Fruit fly (Drosophila melanogaster): ENCODE data around the gene Hsp67Bc.
A peak's percentile ranks its signal among the peaks of the same experiment; 100 is the strongest.

Gene Hsp67Bc

DNA sequence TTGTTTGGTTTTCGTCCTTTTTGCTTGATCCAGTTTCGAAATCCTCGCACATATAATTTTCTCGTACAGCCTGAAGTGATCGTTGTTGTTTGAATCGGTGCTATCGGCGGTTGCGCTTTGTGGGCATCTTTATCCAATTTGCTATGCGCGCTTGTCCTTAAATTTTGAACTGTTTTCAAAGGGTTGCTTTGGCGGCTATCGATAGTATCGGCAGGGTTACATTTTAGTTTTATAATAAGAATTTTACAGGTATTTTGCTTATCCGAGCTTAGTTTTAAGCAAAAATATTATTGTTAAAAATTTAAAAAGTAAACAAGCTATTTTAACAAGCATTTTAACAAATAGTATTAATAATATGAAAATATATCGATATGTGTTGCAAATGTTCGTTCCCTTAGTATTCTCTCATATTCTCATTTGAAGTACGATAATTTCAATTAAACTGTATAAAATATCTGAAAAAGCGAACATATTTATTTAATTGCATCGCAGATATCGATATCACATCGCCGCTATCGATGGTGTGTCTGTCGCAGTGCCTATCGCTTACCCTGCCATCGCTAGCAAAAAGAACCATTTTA, 5.4 kb downstream of the Hsp67Bc start, which contains the start of the genes Klp67A and CG4452 (continued):
- TF ChIP-seq Opbp (GFP tag; IDR thresholded peaks at IDR 0.05; ENCODE audit: partially characterized antibody), result peak; percentile 85
- no peak for TF ChIP-seq Aef1 (GFP tag; IDR thresholded peaks at IDR 0.05)
- peak; percentile 47 for TF ChIP-seq PHDP (tag; optimal IDR thresholded peaks at IDR 0.05)
- no peak for TF ChIP-seq pnt (GFP tag; optimal IDR thresholded peaks at IDR 0.05)
- no peak for TF ChIP-seq NK7.1 (GFP tag; optimal IDR thresholded peaks at IDR 0.05)
- peak; percentile 55 for TF ChIP-seq CG33557 (GFP tag; optimal IDR thresholded peaks at IDR 0.05)
- peak; percentile 5 for TF ChIP-seq CG34376 (GFP tag; optimal IDR thresholded peaks at IDR 0.05)
- TF ChIP-seq Mrtf (GFP tag; IDR thresholded peaks at IDR 0.05), result no peak
- peak; percentile 99 for TF ChIP-seq psq (GFP tag; optimal IDR thresholded peaks at IDR 0.05)
- TF ChIP-seq Eip74EF (GFP tag; optimal IDR thresholded peaks at IDR 0.05), result no peak
- peak; percentile 48 for TF ChIP-seq Hsf (GFP tag; optimal IDR thresholded peaks at IDR 0.05)
- no peak for TF ChIP-seq ase (GFP tag; IDR thresholded peaks at IDR 0.05)
- no peak for TF ChIP-seq CG9876 (GFP tag; optimal IDR thresholded peaks at IDR 0.05)
- peak; percentile 96 for TF ChIP-seq Dll (GFP tag; IDR thresholded peaks at IDR 0.05; ENCODE audit: partially characterized antibody)
- no peak for TF ChIP-seq Nf-YA (GFP tag; IDR thresholded peaks at IDR 0.05)
- peak; percentile 56 for TF ChIP-seq CG42726 (GFP tag; IDR thresholded peaks at IDR 0.05; ENCODE audit: partially characterized antibody)
- peak; percentile 72 for TF ChIP-seq Dp (GFP tag; optimal IDR thresholded peaks at IDR 0.05)

- TF ChIP-seq Sin3A (optimal IDR thresholded peaks at IDR 0.05) (no peak), CG2129 (GFP tag; IDR thresholded peaks at IDR 0.05; ENCODE audit: partially characterized antibody) (no peak), HLH4C (GFP tag; IDR thresholded peaks at IDR 0.05; ENCODE audit: partially characterized antibody) (no peak), knrl (GFP tag; IDR thresholded peaks at IDR 0.05; ENCODE audit: partially characterized antibody) (no peak), MBD-R2 (GFP tag; IDR thresholded peaks at IDR 0.05) (peak; percentile 41; the same call in 1 of the 2 replicates), Hmx (GFP tag; optimal IDR thresholded peaks at IDR 0.05) (no peak), CG9437 (GFP tag; optimal IDR thresholded peaks at IDR 0.05) (peak; percentile 99), CG2889 (GFP tag; IDR thresholded peaks at IDR 0.05) (no peak), CG4424 (GFP tag; optimal IDR thresholded peaks at IDR 0.05) (no peak), tup (GFP tag; optimal IDR thresholded peaks at IDR 0.05) (no peak), CG12744 (GFP tag; optimal IDR thresholded peaks at IDR 0.05) (no peak), CG9932 (GFP tag; IDR thresholded peaks at IDR 0.05) (no peak), Ets97D (GFP tag; optimal IDR thresholded peaks at IDR 0.05) (no peak), CG3838 (GFP tag; optimal IDR thresholded peaks at IDR 0.05) (no peak), Pdp1 (GFP tag; optimal IDR thresholded peaks at IDR 0.05) (peak in 1 of 2 experiments; percentile 66), CG2120 (GFP tag; optimal IDR thresholded peaks at IDR 0.05) (no peak), Rfx (GFP tag; IDR thresholded peaks at IDR 0.05) (no peak), abd-A (tag; optimal IDR thresholded peaks at IDR 0.05) (no peak), tap (tag; optimal IDR thresholded peaks at IDR 0.05) (no peak), Dfd (GFP tag; optimal IDR thresholded peaks at IDR 0.05) (no peak), Neu2 (GFP tag; optimal IDR thresholded peaks at IDR 0.05; ENCODE audit: borderline replicate concordance) (no peak), Sox100B (GFP tag; optimal IDR thresholded peaks at IDR 0.05) (no peak), chinmo (GFP tag; IDR thresholded peaks at IDR 0.05; ENCODE audit: partially characterized antibody) (no peak), CG2678 (tag; optimal IDR thresholded peaks at IDR 0.05) (no peak), CHES-1-like (GFP tag; optimal IDR thresholded peaks at IDR 0.05) (no peak), D19A (tag; optimal IDR thresholded peaks at IDR 0.05) (no peak), CG12104 (GFP tag; optimal IDR thresholded peaks at IDR 0.05) (no peak), CG33557 (GFP tag; optimal IDR thresholded peaks at IDR 0.05) (no peak), grn (GFP tag; optimal IDR thresholded peaks at IDR 0.05) (no peak), HLH54F (GFP tag; optimal IDR thresholded peaks at IDR 0.05) (no peak), CG13287 (GFP tag; IDR thresholded peaks at IDR 0.05; ENCODE audit: partially characterized antibody) (peak; percentile 36; the same call in 1 of the 2 replicates), Nf-YC (tag; optimal IDR thresholded peaks at IDR 0.05) (no peak), dati (GFP tag; IDR thresholded peaks at IDR 0.05) (no peak), hb (GFP tag; IDR thresholded peaks at IDR 0.05; ENCODE audit: partially characterized antibody) (no peak)
Measured at dm6 chr3L:9364131-9364530, 8.2 kb downstream of the Hsp67Bc start, which contains the start of gene mRRF1. Gene mRRF1, plus strand, starts transcription at chr3L:9364350.

Data from whole organism, embryonic.